Worm (Caenorhabditis elegans) whole organism, dauer: ENCODE results near the gene ipp-5.

ENCODE experiments used
- unc-62 ChIP-seq: sonication (generic microtip); optimal IDR thresholded peaks from 2 replicates; lab custom pipeline; 2017; ENCODE audit warnings: missing biosample characterization, missing genetic modification reagents, missing genetic modification characterization

ipp-5 gene

DNA sequence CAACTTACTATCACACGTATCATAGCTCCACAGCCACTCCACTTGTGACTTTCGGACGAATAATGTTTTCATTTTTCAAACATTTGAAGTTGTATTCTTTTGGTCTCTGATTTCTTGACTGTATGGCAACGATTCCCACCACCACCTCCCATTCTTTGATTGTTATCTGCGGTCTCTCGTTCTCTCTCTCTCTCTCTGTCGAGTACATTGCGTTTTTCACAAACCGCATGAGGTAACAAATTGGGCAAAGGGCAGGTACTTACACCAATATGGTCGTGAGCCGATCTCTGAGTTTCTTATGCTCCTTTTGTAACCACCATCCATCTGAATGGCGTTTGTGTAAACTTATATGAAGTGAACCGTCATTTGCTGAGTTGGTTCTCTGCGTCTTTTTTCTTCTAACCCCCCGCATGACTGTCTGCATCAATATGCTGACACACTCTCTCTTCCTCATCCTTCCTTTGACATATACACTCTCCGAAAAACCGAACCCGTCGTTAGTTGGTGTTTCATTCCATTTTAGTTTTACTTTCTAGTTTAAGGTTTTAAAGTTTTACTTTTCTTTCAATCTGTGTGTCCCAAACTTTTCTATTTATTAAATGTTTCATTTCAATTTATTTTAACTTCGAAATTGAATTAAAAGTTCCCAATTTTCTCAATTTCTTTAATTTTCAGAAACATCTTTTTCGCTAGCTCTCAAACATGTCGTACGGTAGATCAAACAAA, 26.5 kb downstream of the ipp-5 start, which contains the start of gene gln-1:
TSS of gene gln-1 (plus strand) at position 676 of the 726 bp plus-strand sequence.
- no peak for TF ChIP-seq unc-62 (GFP tag; lab: Kevin White, UChicago)

- no peak for TF ChIP-seq unc-62 (GFP tag; lab: Kevin White, UChicago)
These were observed 28.0 kb downstream of the ipp-5 start for ce11 chrX:6059163-6059782.

DNA sequence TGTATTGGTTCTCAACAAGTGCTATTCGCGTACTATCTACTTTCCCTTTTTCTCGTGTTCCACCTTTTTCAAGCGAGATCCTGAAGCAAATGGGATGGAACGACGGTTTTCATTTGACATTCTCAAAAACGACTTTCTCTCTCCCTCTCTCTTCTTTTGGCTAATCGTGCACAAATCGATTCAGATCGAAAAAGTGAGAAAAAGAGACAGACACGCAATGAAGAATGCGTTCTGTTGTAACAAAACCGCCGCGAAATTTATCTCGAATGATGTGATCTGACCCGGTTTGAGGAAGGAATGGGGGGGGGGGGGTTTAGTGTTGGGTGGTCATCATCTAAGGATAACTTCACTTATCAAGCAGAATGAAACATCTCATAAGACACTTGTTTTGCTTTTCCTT, 33.1 kb downstream of the ipp-5 start:
- no peak for TF ChIP-seq unc-62 (GFP tag; lab: Kevin White, UChicago)

DNA sequence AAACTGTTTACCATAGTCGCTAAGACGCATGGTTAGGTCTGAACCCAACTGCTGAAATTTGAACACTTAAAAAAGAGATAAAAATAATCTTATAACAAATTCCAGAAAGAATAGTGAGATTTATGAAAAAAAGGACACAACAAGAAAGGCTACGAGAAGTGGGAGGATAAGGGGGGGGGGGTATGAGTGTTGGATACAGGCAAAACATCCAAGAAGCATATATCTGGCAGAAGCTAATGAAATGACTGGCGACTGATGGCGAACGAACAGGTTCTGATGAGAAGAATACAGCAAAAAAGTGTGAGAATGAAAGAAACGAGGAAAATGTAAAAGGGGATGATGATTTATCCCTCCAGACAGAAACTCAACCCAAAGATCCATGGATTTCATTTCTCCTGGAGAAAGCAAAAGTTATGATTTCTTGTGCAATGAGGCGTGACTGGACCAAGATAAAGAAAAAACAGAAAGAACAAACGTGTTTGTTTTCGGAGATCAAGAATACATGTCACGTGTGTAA, 34.7 kb downstream of the ipp-5 start, which contains the start of gene ptr-4:
TSS of gene ptr-4 (minus strand) at position 51 of the 517 bp plus-strand sequence.
- TF ChIP-seq unc-62 (GFP tag; lab: Kevin White, UChicago) = no peak

ce11 chrX:6066618-6067017, 35.3 kb downstream of the ipp-5 start:
- no peak for TF ChIP-seq unc-62 (GFP tag; lab: Kevin White, UChicago)

DNA sequence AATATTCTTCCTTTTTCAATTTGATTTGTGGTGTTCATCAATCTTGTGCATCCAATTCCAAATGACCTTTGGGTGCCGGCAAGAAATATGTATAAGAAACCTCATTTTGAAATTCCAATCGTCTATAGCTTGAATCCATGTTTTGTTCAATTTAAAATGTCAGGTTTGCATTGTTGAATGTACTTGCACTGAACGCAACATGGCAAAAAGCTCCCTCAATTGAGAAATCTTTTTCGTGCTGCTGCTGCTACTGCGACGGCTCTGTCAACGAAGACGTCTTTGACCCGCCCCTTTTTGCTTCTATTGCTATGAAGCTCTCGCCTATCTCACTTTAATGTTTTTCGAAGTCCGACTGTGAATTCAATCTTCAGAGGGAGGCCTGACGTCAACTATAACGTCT, 43.9 kb downstream of the ipp-5 start, which contains the start of gene lgc-58:
TSS of gene lgc-58 (plus strand) at position 301 of the 400 bp plus-strand sequence.
- TF ChIP-seq unc-62 (GFP tag; lab: Kevin White, UChicago) = no peak

- no peak for TF ChIP-seq unc-62 (GFP tag; lab: Kevin White, UChicago)
These were observed 50.5 kb downstream of the ipp-5 start for ce11 chrX:6081793-6082192.

DNA sequence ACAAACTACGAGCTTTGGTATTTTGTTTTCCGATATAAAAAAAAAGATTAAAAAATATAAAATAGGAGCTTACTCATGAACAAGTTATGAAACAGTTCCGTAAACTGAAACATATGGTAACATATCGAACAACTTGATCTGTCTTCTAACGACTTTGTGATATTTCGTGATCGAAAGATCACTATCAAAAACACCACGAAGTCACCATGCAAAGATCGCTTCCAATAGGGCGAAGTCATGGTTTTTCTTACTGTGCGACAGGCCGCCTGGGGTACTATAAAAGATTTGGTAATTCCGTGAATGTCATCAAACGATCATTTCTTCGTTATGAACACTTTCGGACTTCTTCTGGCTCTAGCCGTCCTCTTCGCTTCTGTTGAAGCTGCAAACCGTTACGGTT, 51.4 kb downstream of the ipp-5 start, which contains the start of gene C45B2.3:
TSS of gene C45B2.3 (plus strand) at position 301 of the 400 bp plus-strand sequence.
- TF ChIP-seq unc-62 (GFP tag; lab: Kevin White, UChicago) = no peak
